Fruit fly (Drosophila melanogaster): Measurements from ENCODE around the gene Ance-3.

dm6 chr2L:13884678-13885303 is 29.7 kb upstream of the Ance-3 start:
- peak; percentile 1 for TF ChIP-seq tj (GFP tag; optimal IDR thresholded peaks at IDR 0.05)
- no peak for TF ChIP-seq Mnt (GFP tag; optimal IDR thresholded peaks at IDR 0.05)
- TF ChIP-seq pad (GFP tag; optimal IDR thresholded peaks at IDR 0.05): no peak
- TF ChIP-seq Hr96 (GFP tag; optimal IDR thresholded peaks at IDR 0.05): no peak
- TF ChIP-seq CG12768 (GFP tag; optimal IDR thresholded peaks at IDR 0.05): no peak
- TF ChIP-seq CG1620 (GFP tag; optimal IDR thresholded peaks at IDR 0.05): no peak
- no peak for TF ChIP-seq CG5204 (GFP tag; optimal IDR thresholded peaks at IDR 0.05)
